Fruit fly (Drosophila melanogaster) whole organism, wandering third instar larva: ENCODE results near the gene CG42489.

Experiments used
- Abd-B ChIP-seq: fragments of >200 bp; optimal IDR thresholded peaks from 2 replicates; lab custom pipeline; 2017; ENCODE audit warnings: missing biosample characterization, missing genetic modification characterization
- CG32264 ChIP-seq: fragments of 200-800 bp; sonication (Bioruptor generic); optimal IDR thresholded peaks from 2 replicates; lab custom pipeline; 2016; ENCODE audit warnings: missing biosample characterization, missing genetic modification characterization
- CG9705 ChIP-seq: fragments of 200-800 bp; sonication (Bioruptor generic); optimal IDR thresholded peaks from 2 replicates; lab custom pipeline; 2018; ENCODE audit warnings: missing biosample characterization, mild to moderate bottlenecking, missing genetic modification characterization
- CrebA ChIP-seq: fragments of 200-800 bp; sonication (Bioruptor generic); optimal IDR thresholded peaks from 2 replicates; lab custom pipeline; 2016; ENCODE audit warnings: missing biosample characterization, mild to moderate bottlenecking, missing genetic modification characterization, borderline replicate concordance
- Dif ChIP-seq: fragments of 200-275, 200-300 bp; sonication (Bioruptor generic); optimal IDR thresholded peaks from 2 replicates; lab custom pipeline; 2018; ENCODE audit warnings: missing biosample characterization, missing genetic modification characterization; ENCODE audit not compliant: partially characterized antibody
- GATAd ChIP-seq: sonication (Bioruptor generic); optimal IDR thresholded peaks from 2 replicates; lab custom pipeline; 2016; ENCODE audit warnings: missing biosample characterization, missing genetic modification characterization
- HLH106 ChIP-seq: fragments of 200-800 bp; optimal IDR thresholded peaks from 3 replicates; lab custom pipeline; 2019; ENCODE audit warnings: missing biosample characterization, mild to moderate bottlenecking, missing genetic modification characterization, moderate library complexity
- Hnf4 ChIP-seq: fragments of 200-800 bp; sonication (Bioruptor generic); optimal IDR thresholded peaks from 2 replicates; lab custom pipeline; 2016; ENCODE audit warnings: missing biosample characterization, mild to moderate bottlenecking, missing genetic modification characterization
- Hr78 ChIP-seq: fragments of >200 bp; optimal IDR thresholded peaks from 2 replicates; lab custom pipeline; 2017; ENCODE audit warnings: missing biosample characterization, missing genetic modification characterization
- Hr83 ChIP-seq: fragments of 200-300 bp; sonication (Bioruptor generic); optimal IDR thresholded peaks from 2 replicates; lab custom pipeline; 2016; ENCODE audit warnings: missing biosample characterization, mild to moderate bottlenecking, missing genetic modification characterization, moderate library complexity; ENCODE audit not compliant: poor library complexity, severe bottlenecking
- Mio ChIP-seq: sonication (Bioruptor generic); optimal IDR thresholded peaks from 2 replicates; lab custom pipeline; 2016; ENCODE audit warnings: missing biosample characterization, missing genetic modification characterization
- Myc ChIP-seq: fragments of >200 bp; optimal IDR thresholded peaks from 2 replicates; lab custom pipeline; 2017
- N ChIP-seq: fragments of >200 bp; optimal IDR thresholded peaks from 2 replicates; lab custom pipeline; 2018; ENCODE audit warnings: missing biosample characterization, missing external identifiers, missing genetic modification characterization
- OdsH ChIP-seq: fragments of 200-800 bp; sonication (Bioruptor generic); optimal IDR thresholded peaks from 2 replicates; lab custom pipeline; 2016; ENCODE audit warnings: missing biosample characterization, mild to moderate bottlenecking, missing genetic modification characterization
- Rel ChIP-seq, 2 experiments: fragments of 200-800 bp; sonication (Bioruptor generic) in 1 of 2; optimal IDR thresholded peaks; 2 replicates in 1 of 2; 3 replicates in 1 of 2; lab custom pipeline; 2016 to 2019; ENCODE audit warnings: mild to moderate bottlenecking in 2 of 2, missing biosample characterization in 2 of 2, missing genetic modification characterization in 2 of 2, moderate library complexity in 1 of 2
- Sp1 ChIP-seq: fragments of 200-800 bp; sonication (Bioruptor generic); optimal IDR thresholded peaks from 3 replicates; lab custom pipeline; 2019; ENCODE audit warnings: missing biosample characterization, mild to moderate bottlenecking, missing genetic modification characterization, moderate library complexity
- Vsx2 ChIP-seq: fragments of 200-300, 225-300 bp; sonication (Bioruptor generic); optimal IDR thresholded peaks from 2 replicates; lab custom pipeline; 2018; ENCODE audit warnings: missing biosample characterization, missing genetic modification characterization; ENCODE audit not compliant: partially characterized antibody
- br ChIP-seq: fragments of 200-800 bp; sonication (Bioruptor generic); optimal IDR thresholded peaks from 2 replicates; lab custom pipeline; 2016; ENCODE audit warnings: missing biosample characterization, missing genetic modification characterization
- brk ChIP-seq: fragments of 200-800 bp; sonication (Bioruptor generic); optimal IDR thresholded peaks from 2 replicates; lab custom pipeline; 2016; ENCODE audit warnings: missing biosample characterization, mild to moderate bottlenecking, missing genetic modification characterization
- dmrt93B ChIP-seq: fragments of 200-800 bp; sonication (Bioruptor generic); optimal IDR thresholded peaks from 2 replicates; lab custom pipeline; 2018; ENCODE audit warnings: missing biosample characterization, mild to moderate bottlenecking, missing genetic modification characterization
- dsf ChIP-seq: sonication (Bioruptor generic); optimal IDR thresholded peaks from 2 replicates; lab custom pipeline; 2016; ENCODE audit warnings: missing biosample characterization, missing genetic modification characterization, borderline replicate concordance
- ey ChIP-seq: fragments of 200-800 bp; sonication (Bioruptor generic); optimal IDR thresholded peaks from 2 replicates; lab custom pipeline; 2016; ENCODE audit warnings: missing biosample characterization, missing genetic modification characterization
- foxo ChIP-seq, 2 experiments: fragments of 200-800 bp; sonication (Bioruptor generic); optimal IDR thresholded peaks; 2 replicates in 1 of 2; 3 replicates in 1 of 2; lab custom pipeline; 2016 to 2017; ENCODE audit warnings: missing biosample characterization in 2 of 2, missing genetic modification characterization in 2 of 2
- fru ChIP-seq: fragments of 200-800 bp; sonication (Bioruptor generic); optimal IDR thresholded peaks from 3 replicates; lab custom pipeline; 2016; ENCODE audit warnings: missing biosample characterization, mild to moderate bottlenecking, missing genetic modification characterization
- h ChIP-seq: fragments of 200-800 bp; sonication (Bioruptor generic); optimal IDR thresholded peaks from 3 replicates; lab custom pipeline; 2016; ENCODE audit warnings: missing biosample characterization, mild to moderate bottlenecking, missing genetic modification characterization
- jim ChIP-seq: fragments of 175-275, 200-325 bp; sonication (Bioruptor generic); optimal IDR thresholded peaks from 2 replicates; lab custom pipeline; 2016; ENCODE audit warnings: missing biosample characterization, mild to moderate bottlenecking, missing genetic modification characterization
- lola ChIP-seq: fragments of >200 bp; optimal IDR thresholded peaks from 2 replicates; lab custom pipeline; 2017; ENCODE audit warnings: missing biosample characterization, missing genetic modification characterization
- pan ChIP-seq: fragments of >200 bp; optimal IDR thresholded peaks from 2 replicates; lab custom pipeline; 2017
- psq ChIP-seq: fragments of 200-800 bp; sonication (Bioruptor generic); optimal IDR thresholded peaks from 3 replicates; lab custom pipeline; 2017; ENCODE audit warnings: missing biosample characterization, mild to moderate bottlenecking, missing genetic modification characterization, moderate library complexity
- rgr ChIP-seq: fragments of 200-800 bp; sonication (Bioruptor generic); optimal IDR thresholded peaks from 3 replicates; lab custom pipeline; 2016; ENCODE audit warnings: missing biosample characterization, mild to moderate bottlenecking, missing genetic modification characterization
- sage ChIP-seq: fragments of 200-800 bp; sonication (Bioruptor generic); optimal IDR thresholded peaks from 2 replicates; lab custom pipeline; 2016; ENCODE audit warnings: missing biosample characterization, mild to moderate bottlenecking, missing genetic modification characterization
- sv ChIP-seq: fragments of 200-800 bp; sonication (Bioruptor generic); optimal IDR thresholded peaks from 3 replicates; lab custom pipeline; 2016; ENCODE audit warnings: missing biosample characterization, missing genetic modification characterization
- tai ChIP-seq: sonication (Bioruptor generic); optimal IDR thresholded peaks from 2 replicates; lab custom pipeline; 2016; ENCODE audit warnings: missing biosample characterization, missing genetic modification characterization
- usp ChIP-seq: fragments of >200 bp; optimal IDR thresholded peaks from 2 replicates; lab custom pipeline; 2017; ENCODE audit warnings: missing biosample characterization, missing genetic modification characterization
- woc ChIP-seq: sonication (Bioruptor generic); optimal IDR thresholded peaks from 2 replicates; lab custom pipeline; 2016; ENCODE audit warnings: missing biosample characterization, mild to moderate bottlenecking, missing genetic modification characterization

Gene CG42489

dm6 chr3R:8654666-8655065 is at the start of gene CG42489:
CG42489 (minus strand) TSS chr3R:8654766.
- TF ChIP-seq lola (GFP tag; lab: Kevin White, UChicago) (no peak), dsf (GFP tag; lab: Kevin White, UChicago) (no peak)

dm6 chr3R:8701197-8701596 is 46.6 kb upstream of the CG42489 start:
- no peak for TF ChIP-seq Hr78
- no peak for TF ChIP-seq CrebA
- TF ChIP-seq usp (GFP tag; lab: Kevin White, UChicago), result no peak
- no peak for TF ChIP-seq Abd-B
- no peak for TF ChIP-seq Hr83 (GFP tag; lab: Kevin White, UChicago)
- no peak for TF ChIP-seq sv (GFP tag; lab: Kevin White, UChicago)
- no peak for TF ChIP-seq OdsH
- TF ChIP-seq Dif (GFP tag; lab: Kevin White, UChicago), result no peak
- no peak for TF ChIP-seq foxo (GFP tag; optimal IDR thresholded peaks at IDR 0.05; lab: Kevin White, UChicago)
- no peak for TF ChIP-seq tai (GFP tag; lab: Kevin White, UChicago)
- no peak for TF ChIP-seq CG9705 (GFP tag; lab: Kevin White, UChicago)
- no peak for TF ChIP-seq N (GFP tag; lab: Kevin White, UChicago)
- TF ChIP-seq Myc, result no peak

- TF ChIP-seq CG9705 (GFP tag; lab: Kevin White, UChicago) (no peak), h (GFP tag; lab: Kevin White, UChicago) (no peak), br (GFP tag; lab: Kevin White, UChicago) (no peak), dmrt93B (GFP tag; lab: Kevin White, UChicago) (no peak), Dif (GFP tag; lab: Kevin White, UChicago) (no peak), rgr (no peak), Myc (no peak), N (GFP tag; lab: Kevin White, UChicago) (no peak), fru (GFP tag; lab: Kevin White, UChicago) (no peak), Abd-B (no peak), Hnf4 (GFP tag; lab: Kevin White, UChicago) (no peak), CrebA (no peak), foxo (GFP tag; optimal IDR thresholded peaks at IDR 0.05; lab: Kevin White, UChicago) (no peak), Mio (no peak), ey (no peak), tai (GFP tag; lab: Kevin White, UChicago) (no peak), sage (GFP tag; lab: Kevin White, UChicago) (no peak)
These were observed 46.1 kb upstream of the CG42489 start for dm6 chr3R:8700660-8701059.

- TF ChIP-seq Sp1 (GFP tag; lab: Kevin White, UChicago) (no peak), Dif (GFP tag; lab: Kevin White, UChicago) (no peak), N (GFP tag; lab: Kevin White, UChicago) (no peak), Rel (GFP tag; optimal IDR thresholded peaks at IDR 0.05; lab: Kevin White, UChicago) (no peak), Rel (tag; optimal IDR thresholded peaks at IDR 0.05; lab: Kevin White, UChicago) (no peak), CG32264 (GFP tag; lab: Kevin White, UChicago) (no peak), jim (GFP tag; lab: Kevin White, UChicago) (no peak), pan (lab: Kevin White, UChicago) (no peak), usp (GFP tag; lab: Kevin White, UChicago) (no peak), HLH106 (no peak), CG9705 (GFP tag; lab: Kevin White, UChicago) (no peak), Hr78 (no peak), CrebA (no peak), Hr83 (GFP tag; lab: Kevin White, UChicago) (no peak), h (GFP tag; lab: Kevin White, UChicago) (no peak), dmrt93B (GFP tag; lab: Kevin White, UChicago) (no peak), psq (GFP tag; lab: Kevin White, UChicago) (no peak), GATAd (GFP tag; lab: Kevin White, UChicago) (no peak)
These were observed 44.7 kb upstream of the CG42489 start for dm6 chr3R:8699230-8699629.

- TF ChIP-seq Vsx2 (GFP tag; lab: Kevin White, UChicago) (no peak), Abd-B (no peak), foxo (GFP tag; optimal IDR thresholded peaks at IDR 0.05; lab: Kevin White, UChicago) (no peak), Dif (GFP tag; lab: Kevin White, UChicago) (no peak), sv (GFP tag; lab: Kevin White, UChicago) (no peak), pan (lab: Kevin White, UChicago) (no peak), brk (GFP tag; lab: Kevin White, UChicago) (no peak), jim (GFP tag; lab: Kevin White, UChicago) (no peak), Hnf4 (GFP tag; lab: Kevin White, UChicago) (no peak), h (GFP tag; lab: Kevin White, UChicago) (no peak), OdsH (no peak), rgr (no peak), dsf (GFP tag; lab: Kevin White, UChicago) (no peak), woc (no peak), Sp1 (GFP tag; lab: Kevin White, UChicago) (no peak)
These were observed 43.2 kb upstream of the CG42489 start, which contains the start of gene hb for dm6 chr3R:8697772-8698259. hb (minus strand) TSS chr3R:8697822.
